Worm (Caenorhabditis elegans) whole organism, L4/young adult: ENCODE measurements around the gene srh-67.

ENCODE experiments used
- dao-5 ChIP-seq: sonication (generic microtip); optimal IDR thresholded peaks from 2 replicates; lab custom pipeline; 2016; ENCODE audit warnings: missing genotype, missing genetic modification characterization, moderate library complexity, missing compliant biosample characterization
- him-1 ChIP-seq: sonication (generic microtip); optimal IDR thresholded peaks from 2 replicates; lab custom pipeline; 2016; ENCODE audit warnings: missing genotype, missing genetic modification reagents, missing genetic modification characterization, missing compliant biosample characterization

ce11 chrII:12499969-12500368, 8.8 kb upstream of the srh-67 start:
- TF ChIP-seq him-1 (tag; lab: Kevin White, UChicago), result no peak
- no peak for TF ChIP-seq dao-5
